Worm (Caenorhabditis elegans): Measurements from ENCODE around the gene tsen-34.
"Not testable (repeated sequence)": the region's sequence is repeated elsewhere in the genome, so short reads cannot be mapped to it uniquely, and the experiment has no call there.

DNA sequence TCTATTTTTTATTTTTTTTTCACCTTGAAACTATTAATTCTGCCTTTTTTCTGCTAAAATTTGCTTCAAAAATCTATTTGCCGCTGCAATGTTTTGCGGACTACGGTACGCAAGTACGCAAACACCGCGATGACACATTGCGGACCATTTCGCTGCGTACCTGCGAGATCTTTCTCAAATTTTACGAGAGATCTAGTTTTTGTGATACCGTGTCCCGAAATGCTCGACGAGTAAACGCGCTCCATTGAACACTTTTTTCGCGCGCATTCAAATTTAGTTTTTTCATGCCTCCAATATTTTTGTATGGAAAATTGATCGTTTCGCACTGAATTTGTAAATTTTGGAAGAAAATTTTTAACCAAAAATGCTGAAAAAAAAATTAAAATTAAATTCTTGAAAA is 6.5 kb downstream of the tsen-34 start:
- TF ChIP-seq ztf-11 (tag; optimal IDR thresholded peaks at IDR 0.05); tbx-2 (tag; optimal IDR thresholded peaks at IDR 0.05); R02D3.7 (tag; optimal IDR thresholded peaks at IDR 0.05); ZK546.5 (tag; optimal IDR thresholded peaks at IDR 0.05); ama-1 (optimal IDR thresholded peaks at IDR 0.05); snpc-4 (tag; optimal IDR thresholded peaks at IDR 0.05); elt-3 (tag; optimal IDR thresholded peaks at IDR 0.05); aly-2 (tag; optimal IDR thresholded peaks at IDR 0.05); lin-39 (tag; optimal IDR thresholded peaks at IDR 0.05); nfya-1 (tag; optimal IDR thresholded peaks at IDR 0.05; ENCODE audit: insufficient read depth); elt-2 (tag; optimal IDR thresholded peaks at IDR 0.05); nhr-76 (tag; optimal IDR thresholded peaks at IDR 0.05); nhr-77 (tag; optimal IDR thresholded peaks at IDR 0.05): not testable (repeated sequence)
- peak; percentile 61 for TF ChIP-seq lin-15B (tag; optimal IDR thresholded peaks at IDR 0.05)
